Fruit fly (Drosophila melanogaster): ENCODE measurements around the gene CG17726.

- no peak for TF ChIP-seq pan (optimal IDR thresholded peaks at IDR 0.05)
- no peak for TF ChIP-seq psq (optimal IDR thresholded peaks at IDR 0.05)
- no peak for TF ChIP-seq EcR (GFP tag; optimal IDR thresholded peaks at IDR 0.05)
- no peak for TF ChIP-seq CG8478 (optimal IDR thresholded peaks at IDR 0.05)
- no peak for TF ChIP-seq usp (GFP tag; optimal IDR thresholded peaks at IDR 0.05)
- no peak for TF ChIP-seq Dll (optimal IDR thresholded peaks at IDR 0.05)
Measured at dm6 chr3R:11225220-11225619, 1.3 kb upstream of the CG17726 start, which contains the start of gene scpr-C.

Data from whole organism.